Worm (Caenorhabditis elegans): ENCODE data around the gene prp-39.

- no peak for TF ChIP-seq snpc-4 (tag; optimal IDR thresholded peaks at IDR 0.05)
- TF ChIP-seq nhr-12 (tag; optimal IDR thresholded peaks at IDR 0.05), result no peak
- TF ChIP-seq M03D4.4 (tag; optimal IDR thresholded peaks at IDR 0.05), result no peak
- TF ChIP-seq unc-62 (GFP tag; optimal IDR thresholded peaks at IDR 0.05), result no peak
- TF ChIP-seq pha-4 (tag; optimal IDR thresholded peaks at IDR 0.05), result no peak
- TF ChIP-seq cnd-1 (tag; optimal IDR thresholded peaks at IDR 0.05), result no peak
- TF ChIP-seq nhr-2 (tag; optimal IDR thresholded peaks at IDR 0.05), result no peak
Measured at ce11 chrV:5696177-5696576, 13.7 kb upstream of the prp-39 start.
